Worm (Caenorhabditis elegans) whole organism, L2 larva: ENCODE measurements around the gene F46G11.2.

Experiments
- elt-1 ChIP-seq: fragments of 150-350 bp; optimal IDR thresholded peaks from 2 replicates; lab custom pipeline; 2014; ENCODE audit warnings: missing biosample characterization, missing genetic modification characterization
- elt-3 ChIP-seq: sonication (generic microtip); optimal IDR thresholded peaks from 2 replicates; lab custom pipeline; 2017; ENCODE audit warnings: missing biosample characterization, missing genetic modification characterization
- nhr-12 ChIP-seq: fragments of 150-350 bp; optimal IDR thresholded peaks from 2 replicates; lab custom pipeline; 2014; ENCODE audit warnings: missing biosample characterization, missing genetic modification characterization
- nhr-21 ChIP-seq: fragments of 150-350 bp; optimal IDR thresholded peaks from 2 replicates; lab custom pipeline; 2014; ENCODE audit warnings: missing biosample characterization, missing genetic modification characterization
- nhr-237 ChIP-seq: fragments of 150-350 bp; optimal IDR thresholded peaks from 2 replicates; lab custom pipeline; 2014; ENCODE audit warnings: missing biosample characterization, missing genetic modification characterization
- skn-1 ChIP-seq: sonication (generic microtip); optimal IDR thresholded peaks from 2 replicates; lab custom pipeline; 2017; ENCODE audit warnings: missing biosample characterization, missing genetic modification characterization
- snpc-4 ChIP-seq: fragments of 150-350 bp; optimal IDR thresholded peaks from 2 replicates; lab custom pipeline; 2014; ENCODE audit warnings: missing biosample characterization, missing genetic modification characterization
- ztf-11 ChIP-seq: sonication (generic microtip); optimal IDR thresholded peaks from 2 replicates; lab custom pipeline; 2017; ENCODE audit warnings: missing biosample characterization, missing genetic modification characterization

- TF ChIP-seq snpc-4 (tag; lab: Kevin White, UChicago) (no peak), ztf-11 (tag; lab: Kevin White, UChicago) (no peak), nhr-237 (tag; lab: Kevin White, UChicago) (no peak), elt-3 (no peak), nhr-12 (tag; lab: Kevin White, UChicago) (no peak), nhr-21 (tag; lab: Kevin White, UChicago) (no peak), skn-1 (no peak), elt-1 (tag; lab: Kevin White, UChicago) (no peak)
These were observed 31.9 kb downstream of the F46G11.2 start for ce11 chrX:5819702-5820470.
